Worm (Caenorhabditis elegans): Measurements from ENCODE around the gene Y48A6B.7.

- TF ChIP-seq egl-5 (tag; optimal IDR thresholded peaks at IDR 0.05), result no peak
- peak; percentile 100 for TF ChIP-seq elt-2 (tag; optimal IDR thresholded peaks at IDR 0.05)
- TF ChIP-seq nhr-25 (tag; optimal IDR thresholded peaks at IDR 0.05), result no peak
- no peak for TF ChIP-seq nhr-11 (tag; optimal IDR thresholded peaks at IDR 0.05)
- TF ChIP-seq zag-1 (tag; optimal IDR thresholded peaks at IDR 0.05), result no peak
These were observed at the start of gene Y48A6B.7 for ce11 chrIII:11026516-11027048.

All from whole organism, L3 larva.